Worm (Caenorhabditis elegans): ENCODE measurements around the gene C50C3.19.

- no peak for TF ChIP-seq ama-1 (optimal IDR thresholded peaks at IDR 0.05)
- TF ChIP-seq unc-39 (tag; optimal IDR thresholded peaks at IDR 0.05), result no peak
- TF ChIP-seq elt-1 (tag; optimal IDR thresholded peaks at IDR 0.05), result no peak
- no peak for TF ChIP-seq elt-3 (tag; optimal IDR thresholded peaks at IDR 0.05)
- TF ChIP-seq nhr-12 (tag; optimal IDR thresholded peaks at IDR 0.05), result no peak
- no peak for TF ChIP-seq nhr-11 (tag; optimal IDR thresholded peaks at IDR 0.05)
- TF ChIP-seq snpc-4 (tag; optimal IDR thresholded peaks at IDR 0.05), result no peak
- no peak for TF ChIP-seq lin-13 (GFP tag; optimal IDR thresholded peaks at IDR 0.05)
- no peak for TF ChIP-seq ztf-11 (tag; optimal IDR thresholded peaks at IDR 0.05)
- TF ChIP-seq nhr-25 (tag; optimal IDR thresholded peaks at IDR 0.05), result no peak
- no peak for TF ChIP-seq zag-1 (tag; optimal IDR thresholded peaks at IDR 0.05)
- no peak for TF ChIP-seq ceh-16 (tag; optimal IDR thresholded peaks at IDR 0.05)
Measured at ce11 chrIII:8175263-8175662, 15.3 kb upstream of the C50C3.19 start.
